Worm (Caenorhabditis elegans) whole organism, young adult: ENCODE measurements around the gene hda-4.

Source experiments
- C06A6.2 ChIP-seq: fragments of 200-800 bp; sonication (Bioruptor generic); conservative IDR thresholded peaks from 2 replicates; pipeline ENCODE4 v1.3.6; 2022; ENCODE audit warnings: missing genetic modification characterization, missing compliant biosample characterization
- F10E7.11 ChIP-seq: sonication (generic microtip); optimal IDR thresholded peaks from 2 replicates; lab custom pipeline; 2017; ENCODE audit warnings: mild to moderate bottlenecking, missing genetic modification characterization, moderate library complexity, missing compliant biosample characterization
- F22D6.2 ChIP-seq: sonication (generic microtip); optimal IDR thresholded peaks from 2 replicates; lab custom pipeline; 2016; ENCODE audit warnings: mild to moderate bottlenecking, missing genetic modification characterization, missing compliant biosample characterization
- F37B4.10 ChIP-seq: fragments of 200-800 bp; sonication (Bioruptor generic); IDR thresholded peaks from 2 replicates; pipeline ENCODE4 v1.3.6; 2022; ENCODE audit warnings: missing genetic modification characterization, missing compliant biosample characterization
- Y53G8AR.9 ChIP-seq: fragments of 200-800 bp; sonication (Bioruptor generic); conservative IDR thresholded peaks from 2 replicates; pipeline ENCODE4 v1.3.6; 2022; ENCODE audit warnings: missing genetic modification reagents, missing genetic modification characterization, missing compliant biosample characterization
- Y67H2A.10 ChIP-seq: fragments of 200-800 bp; sonication (Bioruptor generic); conservative IDR thresholded peaks from 2 replicates; pipeline ENCODE4 v1.3.6; 2022; ENCODE audit warnings: missing genetic modification reagents, missing genetic modification characterization, missing compliant biosample characterization
- ama-1 ChIP-seq, 3 experiments: fragments of 150-350 bp in 1 of 3; sonication (generic microtip) in 2 of 3; optimal IDR thresholded peaks; 2 replicates each; lab custom pipeline; 2014 to 2018; ENCODE audit warnings: missing biosample characterization in 2 of 3, missing genetic modification characterization in 2 of 3, missing genetic modification reagents in 2 of 3
- atf-7 ChIP-seq: sonication (generic microtip); optimal IDR thresholded peaks from 2 replicates; lab custom pipeline; 2017; ENCODE audit warnings: mild to moderate bottlenecking, missing genetic modification characterization, missing compliant biosample characterization
- cebp-1 ChIP-seq, 2 experiments: fragments of 200-800 bp in 1 of 2; sonication (Bioruptor generic) in 1 of 2; sonication (generic microtip) in 1 of 2; IDR thresholded peaks in 1 of 2; optimal IDR thresholded peaks in 1 of 2; 2 replicates each; pipeline versions ENCODE4 v1.3.6 to Lab custom; 2017 to 2022; ENCODE audit warnings: missing compliant biosample characterization in 2 of 2, missing genetic modification characterization in 2 of 2, mild to moderate bottlenecking in 1 of 2, missing genetic modification reagents in 1 of 2, moderate library complexity in 1 of 2
- cebp-2 ChIP-seq: fragments of 200-800 bp; sonication (Bioruptor generic); IDR thresholded peaks from 2 replicates; pipeline ENCODE4 v1.3.6; 2022; ENCODE audit warnings: missing genetic modification characterization, missing compliant biosample characterization
- ceh-100 ChIP-seq: fragments of 200-800 bp; sonication (Bioruptor generic); IDR thresholded peaks from 2 replicates; pipeline ENCODE4 v1.3.6; 2022; ENCODE audit warnings: missing genetic modification reagents, missing genetic modification characterization, missing compliant biosample characterization
- ceh-27 ChIP-seq: fragments of 200-800 bp; sonication (Bioruptor generic); optimal IDR thresholded peaks from 2 replicates; lab custom pipeline; 2018; ENCODE audit warnings: mild to moderate bottlenecking, missing genetic modification characterization, moderate library complexity, missing compliant biosample characterization
- ceh-79 ChIP-seq: sonication (generic microtip); optimal IDR thresholded peaks from 2 replicates; lab custom pipeline; 2017; ENCODE audit warnings: mild to moderate bottlenecking, missing genetic modification characterization, missing compliant biosample characterization
- chd-7 ChIP-seq: sonication (generic microtip); optimal IDR thresholded peaks from 2 replicates; lab custom pipeline; 2016; ENCODE audit warnings: mild to moderate bottlenecking, missing genetic modification characterization, moderate library complexity, missing compliant biosample characterization
- die-1 ChIP-seq: sonication (generic microtip); optimal IDR thresholded peaks from 2 replicates; lab custom pipeline; 2016; ENCODE audit warnings: missing genotype, mild to moderate bottlenecking, missing genetic modification characterization, missing compliant biosample characterization
- dox-1 ChIP-seq: fragments of 200-800 bp; sonication (Bioruptor generic); IDR thresholded peaks from 2 replicates; pipeline ENCODE4 v1.3.6; 2022; ENCODE audit warnings: missing genetic modification reagents, missing genetic modification characterization, missing compliant biosample characterization
- dpl-1 ChIP-seq: fragments of 150-350 bp; optimal IDR thresholded peaks from 2 replicates; lab custom pipeline; 2014; ENCODE audit warnings: missing biosample characterization, missing genetic modification reagents, missing genetic modification characterization
- ekl-4 ChIP-seq: fragments of 200-800 bp; sonication (Bioruptor generic); IDR thresholded peaks from 2 replicates; pipeline ENCODE4 v1.3.6; 2022; ENCODE audit warnings: missing genetic modification reagents, missing genetic modification characterization, missing compliant biosample characterization
- ets-4 ChIP-seq: fragments of 200-800 bp; sonication (Bioruptor generic); optimal IDR thresholded peaks from 2 replicates; lab custom pipeline; 2018; ENCODE audit warnings: mild to moderate bottlenecking, missing genetic modification characterization, missing compliant biosample characterization
- fkh-3 ChIP-seq: sonication (generic microtip); optimal IDR thresholded peaks from 2 replicates; lab custom pipeline; 2016; ENCODE audit warnings: mild to moderate bottlenecking, missing genetic modification characterization, missing compliant biosample characterization
- hrde-1 ChIP-seq: sonication (generic microtip); optimal IDR thresholded peaks from 2 replicates; lab custom pipeline; 2016; ENCODE audit warnings: missing genetic modification characterization, mild to moderate bottlenecking, missing compliant biosample characterization, moderate library complexity, missing genotype, missing genetic modification reagents, borderline replicate concordance
- let-526 ChIP-seq: fragments of 200-800 bp; sonication (Bioruptor generic); IDR thresholded peaks from 2 replicates; pipeline ENCODE4 v1.3.6; 2022; ENCODE audit warnings: missing genetic modification reagents, missing genetic modification characterization, missing compliant biosample characterization
- let-607 ChIP-seq, 2 experiments: fragments of 200-800 bp in 1 of 2; sonication (Bioruptor generic) in 1 of 2; sonication (generic microtip) in 1 of 2; optimal IDR thresholded peaks; 2 replicates each; lab custom pipeline; 2016 to 2018; ENCODE audit warnings: mild to moderate bottlenecking in 2 of 2, missing compliant biosample characterization in 2 of 2, missing genetic modification characterization in 2 of 2, moderate library complexity in 2 of 2, missing genotype in 1 of 2
- lin-35 ChIP-seq, 3 experiments: fragments of 150-350 bp in 2 of 3; sonication (generic microtip) in 1 of 3; optimal IDR thresholded peaks; 2 replicates each; lab custom pipeline; 2014 to 2018; ENCODE audit warnings: missing biosample characterization in 3 of 3, missing genetic modification characterization in 3 of 3, missing genetic modification reagents in 3 of 3
- lir-1 ChIP-seq: fragments of 200-800 bp; sonication (Bioruptor generic); conservative IDR thresholded peaks from 2 replicates; pipeline ENCODE4 v1.3.6; 2022; ENCODE audit warnings: missing genetic modification reagents, missing genetic modification characterization, missing compliant biosample characterization
- lsl-1 ChIP-seq: fragments of 200-800 bp; sonication (Bioruptor generic); optimal IDR thresholded peaks from 2 replicates; lab custom pipeline; 2018; ENCODE audit warnings: mild to moderate bottlenecking, missing genetic modification characterization, moderate library complexity, missing compliant biosample characterization
- lsy-27 ChIP-seq: sonication (generic microtip); optimal IDR thresholded peaks from 2 replicates; lab custom pipeline; 2017; ENCODE audit warnings: missing genetic modification characterization, mild to moderate bottlenecking, missing compliant biosample characterization, antibody characterized with exemption, missing genotype, borderline replicate concordance; ENCODE audit not compliant: insufficient read depth
- madf-10 ChIP-seq: sonication (generic microtip); optimal IDR thresholded peaks from 2 replicates; lab custom pipeline; 2016; ENCODE audit warnings: mild to moderate bottlenecking, missing genetic modification characterization, missing compliant biosample characterization
- madf-8 ChIP-seq: fragments of 200-800 bp; sonication (Bioruptor generic); conservative IDR thresholded peaks from 2 replicates; pipeline ENCODE4 v1.3.6; 2022; ENCODE audit warnings: missing genetic modification reagents, missing genetic modification characterization, missing compliant biosample characterization
- mel-28 ChIP-seq: sonication (generic microtip); optimal IDR thresholded peaks from 2 replicates; lab custom pipeline; 2016; ENCODE audit warnings: borderline replicate concordance, mild to moderate bottlenecking, missing genetic modification characterization, missing compliant biosample characterization
- nfya-2 ChIP-seq: fragments of 200-800 bp; sonication (Bioruptor generic); IDR thresholded peaks from 2 replicates; pipeline ENCODE4 v1.3.6; 2022; ENCODE audit warnings: missing genetic modification reagents, missing genetic modification characterization, missing compliant biosample characterization
- nfyb-1 ChIP-seq: fragments of 200-800 bp; sonication (Bioruptor generic); IDR thresholded peaks from 2 replicates; pipeline ENCODE4 v1.3.6; 2022; ENCODE audit warnings: missing genetic modification reagents, missing genetic modification characterization, missing compliant biosample characterization
- nhr-80 ChIP-seq: sonication (generic microtip); optimal IDR thresholded peaks from 2 replicates; lab custom pipeline; 2016; ENCODE audit warnings: missing genetic modification characterization, missing compliant biosample characterization
- pbrm-1 ChIP-seq: fragments of 200-800 bp; sonication (Bioruptor generic); IDR thresholded peaks from 2 replicates; pipeline ENCODE4 v1.3.6; 2022; ENCODE audit warnings: missing genetic modification reagents, missing genetic modification characterization, missing compliant biosample characterization
- sea-2 ChIP-seq: fragments of 200-800 bp; sonication (Bioruptor generic); IDR thresholded peaks from 2 replicates; pipeline ENCODE4 v1.3.6; 2022; ENCODE audit warnings: missing genetic modification characterization, missing compliant biosample characterization
- somi-1 ChIP-seq: fragments of 200-800 bp; sonication (Bioruptor generic); optimal IDR thresholded peaks from 2 replicates; lab custom pipeline; 2018; ENCODE audit warnings: mild to moderate bottlenecking, missing genetic modification characterization, missing compliant biosample characterization
- sptf-2 ChIP-seq: fragments of 200-800 bp; sonication (Bioruptor generic); optimal IDR thresholded peaks from 2 replicates; lab custom pipeline; 2018; ENCODE audit warnings: mild to moderate bottlenecking, missing genetic modification characterization, missing compliant biosample characterization
- unc-62 ChIP-seq: fragments of 150-350 bp; optimal IDR thresholded peaks from 2 replicates; lab custom pipeline; 2014; ENCODE audit warnings: missing biosample characterization, missing genetic modification reagents, missing genetic modification characterization
- xnd-1 ChIP-seq: sonication (generic microtip); optimal IDR thresholded peaks from 2 replicates; lab custom pipeline; 2016; ENCODE audit warnings: missing genotype, missing genetic modification reagents, missing genetic modification characterization, missing compliant biosample characterization
- zfh-2 ChIP-seq: fragments of 200-800 bp; sonication (Bioruptor generic); conservative IDR thresholded peaks from 2 replicates; pipeline ENCODE4 v1.3.6; 2022; ENCODE audit warnings: missing genetic modification reagents, missing genetic modification characterization, missing compliant biosample characterization
- zim-3 ChIP-seq: sonication (generic microtip); optimal IDR thresholded peaks from 2 replicates; lab custom pipeline; 2017; ENCODE audit warnings: mild to moderate bottlenecking, missing genetic modification characterization, moderate library complexity, missing compliant biosample characterization
- ztf-18 ChIP-seq: sonication (generic microtip); optimal IDR thresholded peaks from 2 replicates; lab custom pipeline; 2016; ENCODE audit warnings: missing genotype, mild to moderate bottlenecking, missing genetic modification characterization, missing compliant biosample characterization
- ztf-22 ChIP-seq: fragments of 200-800 bp; sonication (Bioruptor generic); optimal IDR thresholded peaks from 2 replicates; lab custom pipeline; 2018; ENCODE audit warnings: mild to moderate bottlenecking, missing genetic modification characterization, moderate library complexity, missing compliant biosample characterization
- ztf-25 ChIP-seq: fragments of 200-800 bp; sonication (Bioruptor generic); IDR thresholded peaks from 2 replicates; pipeline ENCODE4 v1.3.6; 2022; ENCODE audit warnings: missing genetic modification reagents, missing genetic modification characterization, missing compliant biosample characterization
- ztf-26 ChIP-seq: sonication (generic microtip); optimal IDR thresholded peaks from 2 replicates; lab custom pipeline; 2017; ENCODE audit warnings: missing genetic modification characterization, missing compliant biosample characterization
- ztf-6 ChIP-seq: fragments of 200-800 bp; sonication (Bioruptor generic); IDR thresholded peaks from 2 replicates; pipeline ENCODE4 v1.3.6; 2022; ENCODE audit warnings: missing genetic modification reagents, missing genetic modification characterization, missing compliant biosample characterization

The hda-4 gene

DNA sequence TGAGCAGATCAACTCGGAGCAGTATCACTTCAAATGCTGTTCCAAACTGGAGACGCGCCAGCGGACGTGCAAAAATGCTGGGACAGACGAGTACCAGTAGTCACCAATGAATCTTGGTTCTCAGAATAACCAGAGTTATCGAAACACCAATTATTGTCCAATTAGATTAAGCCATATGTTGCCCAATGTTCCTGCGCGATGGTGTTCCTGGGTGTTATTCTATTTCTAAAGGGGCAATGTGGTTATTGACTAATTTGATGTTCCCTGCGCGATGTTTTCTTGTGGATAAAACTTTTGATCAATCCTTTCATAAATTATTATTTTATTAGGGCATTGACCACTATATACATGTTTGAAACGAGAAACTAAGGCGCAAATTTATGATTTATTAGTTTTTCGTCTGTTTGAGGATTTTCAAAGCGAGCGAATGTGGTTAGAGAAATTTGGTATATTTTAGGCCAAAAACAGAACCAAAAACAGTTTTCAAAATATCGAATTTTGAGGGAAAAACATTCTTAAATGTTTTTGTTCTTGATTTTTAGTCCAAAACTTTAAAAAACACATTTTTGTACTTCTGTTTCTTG, 47.4 kb upstream of the hda-4 start (continued):
- TF ChIP-seq sea-2 (GFP tag; lab: Robert Waterston, UW) (no peak), madf-8 (GFP tag; lab: Robert Waterston, UW) (no peak), Y53G8AR.9 (peak; percentile 97), C06A6.2 (GFP tag; lab: Robert Waterston, UW) (peak; percentile 94), ztf-22 (GFP tag; lab: Kevin White, UChicago) (peak; percentile 80), madf-10 (peak; percentile 95), let-607 (tag; optimal IDR thresholded peaks at IDR 0.05; lab: Kevin White, UChicago) (peak; percentile 70 to 92), lsy-27 (tag; lab: Kevin White, UChicago) (no peak), sptf-2 (GFP tag; lab: Kevin White, UChicago) (no peak), lsl-1 (GFP tag; lab: Kevin White, UChicago) (no peak), fkh-3 (no peak), cebp-1 (GFP tag; IDR thresholded peaks at IDR 0.05; lab: Robert Waterston, UW) (peak; percentile 73; the same call in 1 of the 2 replicates), cebp-1 (tag; optimal IDR thresholded peaks at IDR 0.05; lab: Kevin White, UChicago) (peak; percentile 96), let-526 (GFP tag; lab: Robert Waterston, UW) (peak; percentile 92), zim-3 (tag; lab: Kevin White, UChicago) (peak; percentile 35), ekl-4 (GFP tag; lab: Robert Waterston, UW) (peak; percentile 85), F22D6.2 (tag; lab: Kevin White, UChicago) (peak; percentile 96), ztf-25 (GFP tag; lab: Robert Waterston, UW) (0 out of 2 replicates have a peak, but pooled peaks have one; percentile 10), nfyb-1 (GFP tag; lab: Robert Waterston, UW) (peak; percentile 96), mel-28 (tag; lab: Kevin White, UChicago) (no peak), chd-7 (tag; lab: Kevin White, UChicago) (peak; percentile 95), die-1 (tag; lab: Kevin White, UChicago) (peak; percentile 71), Y67H2A.10 (GFP tag; lab: Robert Waterston, UW) (peak; percentile 51; the same call in 1 of the 2 replicates), lir-1 (GFP tag; lab: Robert Waterston, UW) (peak; percentile 92), ets-4 (peak; percentile 62), ztf-6 (GFP tag; lab: Robert Waterston, UW) (peak; percentile 90), nfya-2 (GFP tag; lab: Robert Waterston, UW) (no peak), nhr-80 (tag; lab: Kevin White, UChicago) (peak; percentile 94), F37B4.10 (GFP tag; lab: Robert Waterston, UW) (0 out of 2 replicates have a peak, but pooled peaks have one; percentile 42), dpl-1 (GFP tag; lab: Kevin White, UChicago) (peak; percentile 6), ama-1 (optimal IDR thresholded peaks at IDR 0.05; lab: Kevin White, UChicago) (no peak), ama-1 (GFP tag; optimal IDR thresholded peaks at IDR 0.05; lab: Kevin White, UChicago) (peak in 1 of 2 experiments; percentile 71), ceh-79 (tag; lab: Kevin White, UChicago) (peak; percentile 34), ceh-100 (GFP tag; lab: Robert Waterston, UW) (peak; percentile 75), lin-35 (GFP tag; optimal IDR thresholded peaks at IDR 0.05; lab: Kevin White, UChicago) (peak in 2 of 3 experiments; percentile 85 to 97), xnd-1 (tag; lab: Kevin White, UChicago) (no peak), ceh-27 (GFP tag; lab: Kevin White, UChicago) (peak; percentile 98), dox-1 (GFP tag; lab: Robert Waterston, UW) (peak; percentile 97), hrde-1 (tag; lab: Kevin White, UChicago) (peak; percentile 9), ztf-26 (tag; lab: Kevin White, UChicago) (peak; percentile 99), zfh-2 (0 out of 2 replicates have a peak, but pooled peaks have one; percentile 37), pbrm-1 (GFP tag; lab: Robert Waterston, UW) (peak; percentile 95), ztf-18 (peak; percentile 67), F10E7.11 (peak; percentile 26), cebp-2 (peak; percentile 98), atf-7 (tag; lab: Kevin White, UChicago) (peak; percentile 97), somi-1 (peak; percentile 94), unc-62 (GFP tag; lab: Kevin White, UChicago) (peak; percentile 78)
